Worm (Caenorhabditis elegans) whole organism, young adult: ENCODE results near the gene pmp-5.

Source experiments
- B0336.3 ChIP-seq: fragments of 200-800 bp; sonication (Bioruptor generic); IDR thresholded peaks from 2 replicates; pipeline ENCODE4 v1.3.6; 2022; ENCODE audit warnings: missing genetic modification characterization, missing compliant biosample characterization
- D2030.7 ChIP-seq: fragments of 200-800 bp; sonication (Bioruptor generic); IDR thresholded peaks from 2 replicates; pipeline ENCODE4 v1.3.6; 2022; ENCODE audit warnings: missing genetic modification reagents, missing genetic modification characterization, missing compliant biosample characterization
- F10E7.11 ChIP-seq: sonication (generic microtip); optimal IDR thresholded peaks from 2 replicates; lab custom pipeline; 2017; ENCODE audit warnings: mild to moderate bottlenecking, missing genetic modification characterization, moderate library complexity, missing compliant biosample characterization
- F33H1.4 ChIP-seq: fragments of 200-800 bp; sonication (Bioruptor generic); IDR thresholded peaks from 2 replicates; pipeline ENCODE4 v1.3.6; 2022; ENCODE audit warnings: missing genetic modification reagents, missing genetic modification characterization, missing compliant biosample characterization
- F49E8.2 ChIP-seq: sonication (generic microtip); optimal IDR thresholded peaks from 3 replicates; lab custom pipeline; 2017; ENCODE audit warnings: missing genetic modification characterization, mild to moderate bottlenecking, missing compliant biosample characterization, antibody characterized with exemption, moderate library complexity; ENCODE audit not compliant: insufficient read depth
- T26A5.8 ChIP-seq: sonication (generic microtip); optimal IDR thresholded peaks from 2 replicates; lab custom pipeline; 2016; ENCODE audit warnings: missing genetic modification characterization, missing compliant biosample characterization
- ZK185.1 ChIP-seq: sonication (generic microtip); optimal IDR thresholded peaks from 2 replicates; lab custom pipeline; 2016; ENCODE audit warnings: mild to moderate bottlenecking, missing genetic modification characterization, missing compliant biosample characterization; ENCODE audit not compliant: poor library complexity, severe bottlenecking
- aptf-3 ChIP-seq: fragments of 200-800 bp; sonication (Bioruptor generic); IDR thresholded peaks from 2 replicates; pipeline ENCODE4 v1.3.6; 2022; ENCODE audit warnings: missing genetic modification characterization, missing compliant biosample characterization
- attf-3 ChIP-seq: fragments of 200-800 bp; sonication (Bioruptor generic); conservative IDR thresholded peaks from 2 replicates; pipeline ENCODE4 v1.3.6; 2022; ENCODE audit warnings: missing genetic modification reagents, missing genetic modification characterization, missing compliant biosample characterization
- attf-6 ChIP-seq: fragments of 200-800 bp; sonication (Bioruptor generic); IDR thresholded peaks from 2 replicates; pipeline ENCODE4 v1.3.6; 2022; ENCODE audit warnings: missing genetic modification reagents, missing genetic modification characterization, missing compliant biosample characterization
- bed-2 ChIP-seq: fragments of 200-800 bp; sonication (Bioruptor generic); IDR thresholded peaks from 2 replicates; pipeline ENCODE4 v1.3.6; 2022; ENCODE audit warnings: missing genetic modification reagents, missing genetic modification characterization, missing compliant biosample characterization
- ccch-3 ChIP-seq: fragments of 200-800 bp; sonication (Bioruptor generic); optimal IDR thresholded peaks from 2 replicates; lab custom pipeline; 2018; ENCODE audit warnings: mild to moderate bottlenecking, missing genetic modification characterization, missing compliant biosample characterization
- ceh-40 ChIP-seq: fragments of 200-800 bp; sonication (Bioruptor generic); IDR thresholded peaks from 2 replicates; pipeline ENCODE4 v1.3.6; 2022; ENCODE audit warnings: missing genetic modification characterization, missing compliant biosample characterization
- hlh-12 ChIP-seq: sonication (generic microtip); optimal IDR thresholded peaks from 2 replicates; lab custom pipeline; 2016; ENCODE audit warnings: missing genetic modification characterization, missing compliant biosample characterization
- hmg-1.2 ChIP-seq: fragments of 200-800 bp; sonication (Bioruptor generic); IDR thresholded peaks from 2 replicates; pipeline ENCODE4 v1.3.6; 2022; ENCODE audit warnings: missing genetic modification reagents, missing genetic modification characterization, missing compliant biosample characterization
- lag-1 ChIP-seq: fragments of 200-800 bp; sonication (Bioruptor generic); IDR thresholded peaks from 2 replicates; pipeline ENCODE4 v1.3.6; 2022; ENCODE audit warnings: missing genetic modification reagents, missing genetic modification characterization, missing compliant biosample characterization
- lin-26 ChIP-seq: fragments of 200-800 bp; sonication (Bioruptor generic); IDR thresholded peaks from 2 replicates; pipeline ENCODE4 v1.3.6; 2022; ENCODE audit warnings: missing genetic modification reagents, missing genetic modification characterization, missing compliant biosample characterization
- lir-1 ChIP-seq: fragments of 200-800 bp; sonication (Bioruptor generic); conservative IDR thresholded peaks from 2 replicates; pipeline ENCODE4 v1.3.6; 2022; ENCODE audit warnings: missing genetic modification reagents, missing genetic modification characterization, missing compliant biosample characterization
- lsy-27 ChIP-seq: sonication (generic microtip); optimal IDR thresholded peaks from 2 replicates; lab custom pipeline; 2017; ENCODE audit warnings: missing genetic modification characterization, mild to moderate bottlenecking, missing compliant biosample characterization, antibody characterized with exemption, missing genotype, borderline replicate concordance; ENCODE audit not compliant: insufficient read depth
- mes-4 ChIP-seq: sonication (generic microtip); optimal IDR thresholded peaks from 2 replicates; lab custom pipeline; 2016; ENCODE audit warnings: missing genotype, missing genetic modification characterization, missing compliant biosample characterization
- nhr-120 ChIP-seq: fragments of 200-800 bp; sonication (Bioruptor generic); IDR thresholded peaks from 2 replicates; pipeline ENCODE4 v1.3.6; 2022; ENCODE audit warnings: missing genetic modification characterization, missing compliant biosample characterization
- nhr-80 ChIP-seq: sonication (generic microtip); optimal IDR thresholded peaks from 2 replicates; lab custom pipeline; 2016; ENCODE audit warnings: missing genetic modification characterization, missing compliant biosample characterization
- pbrm-1 ChIP-seq: fragments of 200-800 bp; sonication (Bioruptor generic); IDR thresholded peaks from 2 replicates; pipeline ENCODE4 v1.3.6; 2022; ENCODE audit warnings: missing genetic modification reagents, missing genetic modification characterization, missing compliant biosample characterization
- repo-1 ChIP-seq: sonication (generic microtip); optimal IDR thresholded peaks from 2 replicates; lab custom pipeline; 2017; ENCODE audit warnings: mild to moderate bottlenecking, missing genetic modification characterization, missing compliant biosample characterization
- snpc-1.1 ChIP-seq: sonication (generic microtip); optimal IDR thresholded peaks from 2 replicates; lab custom pipeline; 2017; ENCODE audit warnings: missing genetic modification characterization, mild to moderate bottlenecking, missing compliant biosample characterization, antibody characterized with exemption, moderate library complexity, missing genotype, missing genetic modification reagents; ENCODE audit not compliant: insufficient read depth
- snpc-1.3 ChIP-seq: sonication (generic microtip); optimal IDR thresholded peaks from 2 replicates; lab custom pipeline; 2017; ENCODE audit warnings: missing genetic modification characterization, mild to moderate bottlenecking, missing compliant biosample characterization, antibody characterized with exemption, moderate library complexity, missing genotype, missing genetic modification reagents; ENCODE audit not compliant: insufficient read depth
- snpc-3.4 ChIP-seq: sonication (generic microtip); optimal IDR thresholded peaks from 2 replicates; lab custom pipeline; 2017; ENCODE audit warnings: missing genetic modification characterization, mild to moderate bottlenecking, missing compliant biosample characterization, antibody characterized with exemption, moderate library complexity, missing genotype, missing genetic modification reagents
- tbx-9 ChIP-seq: sonication (generic microtip); optimal IDR thresholded peaks from 2 replicates; lab custom pipeline; 2016; ENCODE audit warnings: borderline replicate concordance, missing genetic modification characterization, inconsistent platforms, missing compliant biosample characterization
- tlf-1 ChIP-seq: fragments of 200-800 bp; sonication (Bioruptor generic); optimal IDR thresholded peaks from 2 replicates; lab custom pipeline; 2018; ENCODE audit warnings: mild to moderate bottlenecking, missing genetic modification characterization, missing compliant biosample characterization
- ztf-26 ChIP-seq: sonication (generic microtip); optimal IDR thresholded peaks from 2 replicates; lab custom pipeline; 2017; ENCODE audit warnings: missing genetic modification characterization, missing compliant biosample characterization
- ztf-3 ChIP-seq: fragments of 200-800 bp; sonication (Bioruptor generic); optimal IDR thresholded peaks from 2 replicates; lab custom pipeline; 2018; ENCODE audit warnings: mild to moderate bottlenecking, missing genetic modification characterization, missing compliant biosample characterization

The pmp-5 gene

DNA sequence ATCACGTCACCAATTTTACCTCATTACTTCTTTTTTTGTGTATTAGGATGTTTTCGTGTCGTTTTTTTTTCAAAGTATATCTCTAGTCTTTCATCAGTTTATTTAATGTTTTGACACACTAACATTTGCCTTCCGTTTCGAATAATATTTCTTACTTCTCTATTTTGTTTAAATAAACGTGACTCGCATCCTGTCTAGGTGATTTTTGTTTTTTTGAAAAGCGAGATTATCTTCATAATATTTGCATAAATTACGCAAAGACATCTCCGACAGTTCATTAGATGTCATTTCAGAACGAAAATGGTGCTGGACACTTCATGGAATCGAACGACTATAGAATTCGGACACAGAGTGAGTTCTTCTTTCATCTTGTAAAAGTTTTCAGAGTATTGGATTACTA is 16.3 kb downstream of the pmp-5 start, which contains the start of gene T10H9.1:
Gene T10H9.1, plus strand, starts transcription at position 301 of the 400 bp plus-strand sequence.
- TF ChIP-seq aptf-3 (GFP tag; lab: Robert Waterston, UW) (no peak), F49E8.2 (tag; lab: Kevin White, UChicago) (no peak), ztf-26 (tag; lab: Kevin White, UChicago) (no peak), ceh-40 (no peak)
- TF ChIP-seq, all 124 proteins: peak for 0

DNA sequence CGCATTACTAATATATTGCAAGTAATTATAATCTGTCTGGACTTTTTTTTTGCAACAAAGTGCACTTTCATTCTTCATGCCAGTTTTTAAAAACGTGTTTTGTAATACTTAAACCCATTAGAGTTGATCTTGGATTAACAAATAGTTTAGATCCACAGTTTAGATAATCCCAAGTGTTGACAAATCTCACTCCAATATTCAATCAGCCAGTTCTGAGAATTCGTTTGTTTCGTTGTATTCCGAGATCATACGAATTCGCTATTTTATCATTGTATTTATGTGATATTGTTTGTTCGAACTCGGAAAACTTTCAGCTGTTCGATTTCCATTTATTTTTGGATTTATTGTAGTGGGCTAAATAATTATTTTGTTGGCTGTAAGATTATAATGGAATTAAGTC is 19.8 kb downstream of the pmp-5 start:
- no peak for TF ChIP-seq repo-1 (tag; lab: Kevin White, UChicago)
- no peak for TF ChIP-seq ZK185.1 (tag; lab: Kevin White, UChicago)
- no peak for TF ChIP-seq D2030.7 (GFP tag; lab: Robert Waterston, UW)
- no peak for TF ChIP-seq attf-3
- TF ChIP-seq lir-1 (GFP tag; lab: Robert Waterston, UW), result no peak

DNA sequence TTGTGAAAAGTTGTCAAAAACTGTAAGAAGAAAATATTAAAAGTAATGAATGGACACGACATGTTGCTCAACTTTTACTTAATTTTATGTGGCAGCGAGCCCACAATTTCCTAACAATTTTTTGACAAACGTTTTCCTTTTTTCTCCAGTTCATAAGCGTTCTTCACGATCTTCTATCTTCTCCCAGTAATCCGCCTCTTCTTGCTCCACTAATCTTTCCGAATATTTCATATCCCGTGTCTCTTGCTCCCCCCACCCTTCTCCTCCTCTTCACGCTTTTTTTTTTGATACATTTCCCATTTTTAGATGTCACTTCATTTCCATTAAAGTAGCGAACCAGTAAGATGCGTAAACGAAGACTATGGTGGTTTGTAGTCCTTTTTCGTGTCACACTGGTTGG is 32.7 kb downstream of the pmp-5 start, which contains the start of gene scd-2:
Gene scd-2, plus strand, starts transcription at position 301 of the 400 bp plus-strand sequence.
- no peak for TF ChIP-seq pbrm-1 (GFP tag; lab: Robert Waterston, UW)

DNA sequence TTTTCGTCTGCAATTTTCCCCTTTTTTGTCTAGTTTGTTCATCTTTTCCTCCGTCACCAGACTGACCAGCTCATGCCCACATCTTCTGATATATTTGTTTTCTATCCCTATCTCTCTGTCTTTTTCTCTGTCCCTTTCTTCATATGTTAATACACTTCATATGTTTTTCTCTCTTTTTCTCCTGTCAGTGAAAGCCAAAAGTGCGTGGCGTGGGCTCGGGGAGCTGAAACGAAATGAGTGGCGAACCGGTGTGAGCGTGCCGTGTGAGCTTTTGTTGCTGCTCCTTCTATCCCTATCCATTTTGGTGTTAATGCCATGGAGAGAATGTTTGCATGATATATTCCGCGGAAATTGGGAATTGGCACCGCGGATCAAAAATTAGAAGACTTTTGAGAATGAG is 33.7 kb downstream of the pmp-5 start:
- no peak for TF ChIP-seq F10E7.11 (tag; lab: Kevin White, UChicago)
- TF ChIP-seq, all 124 proteins: peak for 0

DNA sequence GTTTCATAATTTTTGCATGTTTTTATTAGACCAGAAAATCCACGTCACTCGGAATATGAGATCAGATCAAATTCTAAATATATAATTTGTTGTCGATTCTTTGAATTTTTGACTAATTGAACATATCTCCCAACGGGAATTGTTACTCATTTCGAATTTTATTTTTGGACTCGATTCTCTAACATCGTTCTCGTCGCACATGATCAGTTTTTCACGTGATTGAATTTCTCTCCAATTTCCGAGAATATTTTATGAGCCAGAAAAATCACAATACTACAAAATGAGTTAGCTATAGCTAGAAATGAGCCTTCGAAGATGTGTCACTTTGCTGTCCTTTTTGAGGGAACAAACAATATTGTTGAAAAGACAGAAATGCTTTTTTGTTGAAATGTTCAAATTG is 34.8 kb downstream of the pmp-5 start:
- TF ChIP-seq T26A5.8 (tag; lab: Kevin White, UChicago) (no peak), hlh-12 (tag; lab: Kevin White, UChicago) (no peak), hmg-1.2 (no peak), bed-2 (GFP tag; lab: Robert Waterston, UW) (no peak), lin-26 (GFP tag; lab: Robert Waterston, UW) (no peak), F33H1.4 (no peak), snpc-1.1 (tag; lab: Kevin White, UChicago) (no peak), mes-4 (no peak), ccch-3 (GFP tag; lab: Kevin White, UChicago) (no peak), nhr-120 (GFP tag; lab: Robert Waterston, UW) (no peak), ztf-3 (no peak), nhr-80 (tag; lab: Kevin White, UChicago) (no peak), snpc-3.4 (tag; lab: Kevin White, UChicago) (no peak), lag-1 (GFP tag; lab: Robert Waterston, UW) (no peak), snpc-1.3 (tag; lab: Kevin White, UChicago) (no peak), lsy-27 (tag; lab: Kevin White, UChicago) (no peak), B0336.3 (GFP tag; lab: Robert Waterston, UW) (no peak), attf-6 (GFP tag; lab: Robert Waterston, UW) (no peak), tbx-9 (tag; lab: Kevin White, UChicago) (no peak), tlf-1 (no peak)
